Worm (Caenorhabditis elegans) whole organism, young adult: ENCODE measurements around the gene F17C11.12.

Source experiments
- F23B12.7 ChIP-seq: sonication (generic microtip); optimal IDR thresholded peaks from 2 replicates; lab custom pipeline; 2017; ENCODE audit warnings: missing genetic modification characterization, mild to moderate bottlenecking, missing compliant biosample characterization, antibody characterized with exemption, moderate library complexity; ENCODE audit not compliant: insufficient read depth
- F37B4.10 ChIP-seq: fragments of 200-800 bp; sonication (Bioruptor generic); IDR thresholded peaks from 2 replicates; pipeline ENCODE4 v1.3.6; 2022; ENCODE audit warnings: missing genetic modification characterization, missing compliant biosample characterization
- F49E8.2 ChIP-seq: sonication (generic microtip); optimal IDR thresholded peaks from 3 replicates; lab custom pipeline; 2017; ENCODE audit warnings: missing genetic modification characterization, mild to moderate bottlenecking, missing compliant biosample characterization, antibody characterized with exemption, moderate library complexity; ENCODE audit not compliant: insufficient read depth
- F57A8.1 ChIP-seq: fragments of 200-800 bp; sonication (Bioruptor generic); optimal IDR thresholded peaks from 2 replicates; lab custom pipeline; 2018; ENCODE audit warnings: mild to moderate bottlenecking, missing genetic modification characterization, moderate library complexity, missing compliant biosample characterization
- K11D2.4 ChIP-seq: fragments of 200-800 bp; sonication (Bioruptor generic); IDR thresholded peaks from 2 replicates; pipeline ENCODE4 v1.3.6; 2022; ENCODE audit warnings: missing genetic modification reagents, missing genetic modification characterization, missing compliant biosample characterization
- T26A5.8 ChIP-seq: sonication (generic microtip); optimal IDR thresholded peaks from 2 replicates; lab custom pipeline; 2016; ENCODE audit warnings: missing genetic modification characterization, missing compliant biosample characterization
- Y95B8A.8 ChIP-seq: fragments of 200-800 bp; sonication (Bioruptor generic); IDR thresholded peaks from 2 replicates; pipeline ENCODE4 v1.3.6; 2022; ENCODE audit warnings: missing genetic modification reagents, missing genetic modification characterization, missing compliant biosample characterization
- aptf-3 ChIP-seq: fragments of 200-800 bp; sonication (Bioruptor generic); IDR thresholded peaks from 2 replicates; pipeline ENCODE4 v1.3.6; 2022; ENCODE audit warnings: missing genetic modification characterization, missing compliant biosample characterization
- atf-7 ChIP-seq: sonication (generic microtip); optimal IDR thresholded peaks from 2 replicates; lab custom pipeline; 2017; ENCODE audit warnings: mild to moderate bottlenecking, missing genetic modification characterization, missing compliant biosample characterization
- athp-1 ChIP-seq: sonication (generic microtip); optimal IDR thresholded peaks from 2 replicates; lab custom pipeline; 2017; ENCODE audit warnings: mild to moderate bottlenecking, missing genetic modification characterization, missing compliant biosample characterization
- attf-6 ChIP-seq: fragments of 200-800 bp; sonication (Bioruptor generic); IDR thresholded peaks from 2 replicates; pipeline ENCODE4 v1.3.6; 2022; ENCODE audit warnings: missing genetic modification reagents, missing genetic modification characterization, missing compliant biosample characterization
- bed-1 ChIP-seq: fragments of 200-800 bp; sonication (Bioruptor generic); IDR thresholded peaks from 2 replicates; pipeline ENCODE4 v1.3.6; 2022; ENCODE audit warnings: missing genetic modification reagents, missing genetic modification characterization, missing compliant biosample characterization
- ceh-100 ChIP-seq: fragments of 200-800 bp; sonication (Bioruptor generic); IDR thresholded peaks from 2 replicates; pipeline ENCODE4 v1.3.6; 2022; ENCODE audit warnings: missing genetic modification reagents, missing genetic modification characterization, missing compliant biosample characterization
- ceh-91 ChIP-seq: fragments of 200-800 bp; sonication (Bioruptor generic); IDR thresholded peaks from 2 replicates; pipeline ENCODE4 v1.3.6; 2022; ENCODE audit warnings: missing genetic modification reagents, missing genetic modification characterization, missing compliant biosample characterization
- chd-7 ChIP-seq: sonication (generic microtip); optimal IDR thresholded peaks from 2 replicates; lab custom pipeline; 2016; ENCODE audit warnings: mild to moderate bottlenecking, missing genetic modification characterization, moderate library complexity, missing compliant biosample characterization
- dox-1 ChIP-seq: fragments of 200-800 bp; sonication (Bioruptor generic); IDR thresholded peaks from 2 replicates; pipeline ENCODE4 v1.3.6; 2022; ENCODE audit warnings: missing genetic modification reagents, missing genetic modification characterization, missing compliant biosample characterization
- dpl-1 ChIP-seq: fragments of 150-350 bp; optimal IDR thresholded peaks from 2 replicates; lab custom pipeline; 2014; ENCODE audit warnings: missing biosample characterization, missing genetic modification reagents, missing genetic modification characterization
- egl-44 ChIP-seq: fragments of 200-800 bp; sonication (Bioruptor generic); IDR thresholded peaks from 2 replicates; pipeline ENCODE4 v1.3.6; 2022; ENCODE audit warnings: missing genetic modification reagents, missing genetic modification characterization, missing compliant biosample characterization
- egrh-3 ChIP-seq: fragments of 200-800 bp; sonication (Bioruptor generic); IDR thresholded peaks from 2 replicates; pipeline ENCODE4 v1.3.6; 2022; ENCODE audit warnings: missing genetic modification reagents, missing genetic modification characterization, missing compliant biosample characterization
- ets-4 ChIP-seq: fragments of 200-800 bp; sonication (Bioruptor generic); optimal IDR thresholded peaks from 2 replicates; lab custom pipeline; 2018; ENCODE audit warnings: mild to moderate bottlenecking, missing genetic modification characterization, missing compliant biosample characterization
- gei-17 ChIP-seq: fragments of 200-800 bp; sonication (Bioruptor generic); optimal IDR thresholded peaks from 2 replicates; lab custom pipeline; 2018; ENCODE audit warnings: mild to moderate bottlenecking, missing genetic modification characterization, missing compliant biosample characterization
- hlh-26 ChIP-seq: fragments of 200-800 bp; sonication (Bioruptor generic); conservative IDR thresholded peaks from 2 replicates; pipeline ENCODE4 v1.3.6; 2022; ENCODE audit warnings: missing genetic modification reagents, missing genetic modification characterization, missing compliant biosample characterization
- hmg-1.2 ChIP-seq: fragments of 200-800 bp; sonication (Bioruptor generic); IDR thresholded peaks from 2 replicates; pipeline ENCODE4 v1.3.6; 2022; ENCODE audit warnings: missing genetic modification reagents, missing genetic modification characterization, missing compliant biosample characterization
- hsf-1 ChIP-seq: fragments of 200-800 bp; sonication (Bioruptor generic); IDR thresholded peaks from 2 replicates; pipeline ENCODE4 v1.3.6; 2022; ENCODE audit warnings: missing genetic modification reagents, missing genetic modification characterization, missing compliant biosample characterization
- lag-1 ChIP-seq: fragments of 200-800 bp; sonication (Bioruptor generic); IDR thresholded peaks from 2 replicates; pipeline ENCODE4 v1.3.6; 2022; ENCODE audit warnings: missing genetic modification reagents, missing genetic modification characterization, missing compliant biosample characterization
- lin-35 ChIP-seq, 3 experiments: fragments of 150-350 bp in 2 of 3; sonication (generic microtip) in 1 of 3; optimal IDR thresholded peaks; 2 replicates each; lab custom pipeline; 2014 to 2018; ENCODE audit warnings: missing biosample characterization in 3 of 3, missing genetic modification characterization in 3 of 3, missing genetic modification reagents in 3 of 3
- lin-40 ChIP-seq: sonication (generic microtip); optimal IDR thresholded peaks from 2 replicates; lab custom pipeline; 2016; ENCODE audit warnings: missing genetic modification characterization, mild to moderate bottlenecking, missing compliant biosample characterization, missing genotype, missing genetic modification reagents
- lin-54 ChIP-seq: fragments of 200-800 bp; sonication (Bioruptor generic); optimal IDR thresholded peaks from 2 replicates; lab custom pipeline; 2018; ENCODE audit warnings: mild to moderate bottlenecking, missing genetic modification characterization, missing compliant biosample characterization
- lsy-27 ChIP-seq: sonication (generic microtip); optimal IDR thresholded peaks from 2 replicates; lab custom pipeline; 2017; ENCODE audit warnings: missing genetic modification characterization, mild to moderate bottlenecking, missing compliant biosample characterization, antibody characterized with exemption, missing genotype, borderline replicate concordance; ENCODE audit not compliant: insufficient read depth
- madf-10 ChIP-seq: sonication (generic microtip); optimal IDR thresholded peaks from 2 replicates; lab custom pipeline; 2016; ENCODE audit warnings: mild to moderate bottlenecking, missing genetic modification characterization, missing compliant biosample characterization
- madf-3 ChIP-seq: fragments of 200-800 bp; sonication (Bioruptor generic); IDR thresholded peaks from 2 replicates; pipeline ENCODE4 v1.3.6; 2022; ENCODE audit warnings: missing genetic modification reagents, missing genetic modification characterization, missing compliant biosample characterization
- madf-6 ChIP-seq: fragments of 200-800 bp; sonication (Bioruptor generic); IDR thresholded peaks from 2 replicates; pipeline ENCODE4 v1.3.6; 2022; ENCODE audit warnings: missing genetic modification reagents, missing genetic modification characterization, missing compliant biosample characterization
- madf-8 ChIP-seq: fragments of 200-800 bp; sonication (Bioruptor generic); conservative IDR thresholded peaks from 2 replicates; pipeline ENCODE4 v1.3.6; 2022; ENCODE audit warnings: missing genetic modification reagents, missing genetic modification characterization, missing compliant biosample characterization
- mes-4 ChIP-seq: sonication (generic microtip); optimal IDR thresholded peaks from 2 replicates; lab custom pipeline; 2016; ENCODE audit warnings: missing genotype, missing genetic modification characterization, missing compliant biosample characterization
- mxl-1 ChIP-seq: sonication (generic microtip); optimal IDR thresholded peaks from 2 replicates; lab custom pipeline; 2016; ENCODE audit warnings: missing genetic modification characterization, missing compliant biosample characterization
- nfya-1 ChIP-seq: sonication (generic microtip); optimal IDR thresholded peaks from 2 replicates; lab custom pipeline; 2017; ENCODE audit warnings: antibody characterized with exemption, missing compliant biosample characterization, missing genetic modification characterization, borderline replicate concordance; ENCODE audit not compliant: insufficient read depth
- nhr-27 ChIP-seq: fragments of 200-800 bp; sonication (Bioruptor generic); optimal IDR thresholded peaks from 2 replicates; lab custom pipeline; 2018; ENCODE audit warnings: mild to moderate bottlenecking, missing genetic modification characterization, moderate library complexity, missing compliant biosample characterization
- pbrm-1 ChIP-seq: fragments of 200-800 bp; sonication (Bioruptor generic); IDR thresholded peaks from 2 replicates; pipeline ENCODE4 v1.3.6; 2022; ENCODE audit warnings: missing genetic modification reagents, missing genetic modification characterization, missing compliant biosample characterization
- rec-8 ChIP-seq, 2 experiments: sonication (generic microtip); optimal IDR thresholded peaks; 2 replicates each; lab custom pipeline; 2016; ENCODE audit warnings: mild to moderate bottlenecking in 2 of 2, missing genetic modification characterization in 2 of 2, missing genetic modification reagents in 2 of 2, missing genotype in 2 of 2, missing biosample characterization in 1 of 2, missing compliant biosample characterization in 1 of 2, moderate library complexity in 1 of 2
- sea-2 ChIP-seq: fragments of 200-800 bp; sonication (Bioruptor generic); IDR thresholded peaks from 2 replicates; pipeline ENCODE4 v1.3.6; 2022; ENCODE audit warnings: missing genetic modification characterization, missing compliant biosample characterization
- snpc-1.1 ChIP-seq: sonication (generic microtip); optimal IDR thresholded peaks from 2 replicates; lab custom pipeline; 2017; ENCODE audit warnings: missing genetic modification characterization, mild to moderate bottlenecking, missing compliant biosample characterization, antibody characterized with exemption, moderate library complexity, missing genotype, missing genetic modification reagents; ENCODE audit not compliant: insufficient read depth
- snpc-1.3 ChIP-seq: sonication (generic microtip); optimal IDR thresholded peaks from 2 replicates; lab custom pipeline; 2017; ENCODE audit warnings: missing genetic modification characterization, mild to moderate bottlenecking, missing compliant biosample characterization, antibody characterized with exemption, moderate library complexity, missing genotype, missing genetic modification reagents; ENCODE audit not compliant: insufficient read depth
- snpc-4 ChIP-seq, 5 experiments: fragments of 150-350 bp in 1 of 5; sonication (generic microtip) in 4 of 5; optimal IDR thresholded peaks; 2 replicates each; lab custom pipeline; 2014 to 2018; ENCODE audit warnings: missing genetic modification characterization in 5 of 5, missing biosample characterization in 3 of 5, antibody characterized with exemption in 2 of 5, mild to moderate bottlenecking in 2 of 5, missing compliant biosample characterization in 2 of 5, missing genotype in 2 of 5, moderate library complexity in 2 of 5, missing genetic modification reagents in 1 of 5
- tbp1 ChIP-seq: fragments of 200-800 bp; sonication (Bioruptor generic); optimal IDR thresholded peaks from 2 replicates; lab custom pipeline; 2018; ENCODE audit warnings: mild to moderate bottlenecking, missing genetic modification characterization, missing compliant biosample characterization
- unc-62 ChIP-seq: fragments of 150-350 bp; optimal IDR thresholded peaks from 2 replicates; lab custom pipeline; 2014; ENCODE audit warnings: missing biosample characterization, missing genetic modification reagents, missing genetic modification characterization
- ztf-25 ChIP-seq: fragments of 200-800 bp; sonication (Bioruptor generic); IDR thresholded peaks from 2 replicates; pipeline ENCODE4 v1.3.6; 2022; ENCODE audit warnings: missing genetic modification reagents, missing genetic modification characterization, missing compliant biosample characterization
- ztf-26 ChIP-seq: sonication (generic microtip); optimal IDR thresholded peaks from 2 replicates; lab custom pipeline; 2017; ENCODE audit warnings: missing genetic modification characterization, missing compliant biosample characterization

F17C11.12 gene

DNA sequence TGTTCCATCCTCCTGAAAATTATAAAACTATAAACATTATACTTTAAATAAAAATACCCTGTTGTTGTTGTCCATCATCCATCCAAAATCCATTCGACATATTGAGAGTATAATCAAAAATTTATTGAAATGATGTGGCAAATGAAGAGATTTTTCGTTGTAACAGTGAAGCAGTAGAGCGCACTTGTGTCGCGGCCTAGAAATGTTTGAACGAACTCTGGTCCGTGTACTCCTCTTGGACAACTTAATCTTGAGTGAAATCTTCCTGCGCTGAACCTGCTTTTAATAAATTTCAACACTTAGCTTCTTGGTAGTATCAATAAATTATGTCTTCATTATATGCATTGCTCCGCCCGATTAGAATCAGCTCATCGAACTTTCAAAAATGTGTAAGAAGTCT is 42.1 kb downstream of the F17C11.12 start, which contains the start of the genes F32D8.14 and F32D8.5:
Gene F32D8.14, minus strand, starts transcription at position 188 of the 400 bp plus-strand sequence.
Gene F32D8.5, plus strand, starts transcription at position 200 of the 400 bp plus-strand sequence.
- TF ChIP-seq aptf-3 (no peak), madf-6 (peak; percentile 53; the same call in 1 of the 2 replicates), atf-7 (no peak), madf-8 (no peak), ceh-100 (GFP tag; lab: Robert Waterston, UW) (no peak), bed-1 (GFP tag; lab: Robert Waterston, UW) (no peak), egrh-3 (GFP tag; lab: Robert Waterston, UW) (no peak), pbrm-1 (GFP tag; lab: Robert Waterston, UW) (peak; percentile 62), rec-8 (tag; optimal IDR thresholded peaks at IDR 0.05; lab: Kevin White, UChicago) (no peak), ztf-26 (tag; lab: Kevin White, UChicago) (no peak), athp-1 (tag; lab: Kevin White, UChicago) (no peak), F57A8.1 (no peak), mxl-1 (tag; lab: Kevin White, UChicago) (no peak), dox-1 (GFP tag; lab: Robert Waterston, UW) (peak; percentile 81), egl-44 (no peak), hlh-26 (GFP tag; lab: Robert Waterston, UW) (no peak), nfya-1 (tag; lab: Kevin White, UChicago) (no peak), lin-35 (GFP tag; optimal IDR thresholded peaks at IDR 0.05; lab: Kevin White, UChicago) (peak in 1 of 3 experiments; percentile 76), madf-3 (GFP tag; lab: Robert Waterston, UW) (0 out of 2 replicates have a peak, but pooled peaks have one; percentile 38), lsy-27 (tag; lab: Kevin White, UChicago) (no peak), lin-40 (tag; lab: Kevin White, UChicago) (peak; percentile 53), chd-7 (tag; lab: Kevin White, UChicago) (no peak), F37B4.10 (GFP tag; lab: Robert Waterston, UW) (no peak), hmg-1.2 (GFP tag; lab: Robert Waterston, UW) (peak; percentile 48; the same call in 1 of the 2 replicates), lag-1 (GFP tag; lab: Robert Waterston, UW) (no peak), F49E8.2 (tag; lab: Kevin White, UChicago) (no peak), snpc-4 (GFP tag; optimal IDR thresholded peaks at IDR 0.05; lab: Kevin White, UChicago) (no peak), snpc-4 (tag; optimal IDR thresholded peaks at IDR 0.05; lab: Kevin White, UChicago) (peak in 2 of 4 experiments; percentile 55 to 68), tbp1 (GFP tag; lab: Kevin White, UChicago) (peak; percentile 43), attf-6 (GFP tag; lab: Robert Waterston, UW) (no peak), K11D2.4 (GFP tag; lab: Robert Waterston, UW) (0 out of 2 replicates have a peak, but pooled peaks have one; percentile 45), snpc-1.1 (tag; lab: Kevin White, UChicago) (no peak), ets-4 (GFP tag; lab: Kevin White, UChicago) (no peak), unc-62 (GFP tag; lab: Kevin White, UChicago) (no peak), lin-54 (GFP tag; lab: Kevin White, UChicago) (peak; percentile 69), T26A5.8 (tag; lab: Kevin White, UChicago) (no peak), hsf-1 (GFP tag; lab: Robert Waterston, UW) (no peak), mes-4 (no peak), dpl-1 (no peak), sea-2 (GFP tag; lab: Robert Waterston, UW) (no peak), madf-10 (tag; lab: Kevin White, UChicago) (peak; percentile 35), ceh-91 (GFP tag; lab: Robert Waterston, UW) (no peak), F23B12.7 (tag; lab: Kevin White, UChicago) (no peak), gei-17 (GFP tag; lab: Kevin White, UChicago) (no peak), nhr-27 (tag; lab: Kevin White, UChicago) (no peak), ztf-25 (0 out of 2 replicates have a peak, but pooled peaks have one; percentile 17), snpc-1.3 (no peak), Y95B8A.8 (GFP tag; lab: Robert Waterston, UW) (no peak)
